Fruit fly (Drosophila melanogaster): Measurements from ENCODE around the gene CG2444.
A peak's percentile ranks its signal among the peaks of the same experiment; 100 is the strongest.

The CG2444 gene

DNA sequence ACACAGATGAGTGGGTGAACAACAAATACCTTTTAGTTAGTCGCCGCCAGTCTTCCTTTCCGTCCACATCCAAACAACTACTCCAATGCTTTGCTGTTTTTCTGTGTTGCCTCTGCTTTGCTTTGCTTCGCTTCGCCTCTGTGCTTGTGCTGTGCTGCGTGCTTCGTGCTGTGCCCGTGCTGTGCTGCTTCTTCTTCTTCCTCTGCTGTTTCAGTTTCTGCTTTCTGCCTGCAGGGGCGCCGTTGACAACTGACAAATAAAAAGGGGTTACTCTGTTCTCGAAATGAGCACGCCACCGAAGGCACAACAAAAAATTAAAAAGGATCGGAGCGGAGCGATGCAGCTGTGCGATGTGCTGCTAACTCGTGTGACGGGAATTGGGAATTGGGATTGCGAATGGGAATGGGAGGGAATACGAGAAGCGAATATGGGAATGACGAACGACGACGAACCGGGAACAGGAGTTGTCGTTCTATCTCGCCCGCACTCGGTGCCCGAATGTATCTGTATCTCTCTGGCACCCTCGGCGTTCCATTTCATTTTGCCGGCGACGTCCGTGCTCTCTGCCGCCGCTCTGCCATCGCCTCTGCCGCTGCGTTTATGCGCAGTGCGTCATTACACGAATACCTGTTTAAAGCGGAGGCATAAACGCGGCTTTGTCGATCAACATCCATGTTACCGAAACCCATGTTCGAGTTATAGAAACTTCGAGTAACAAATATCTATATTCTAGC lies 9.6 kb upstream of the CG2444 start:
- TF ChIP-seq CTCF (optimal IDR thresholded peaks at IDR 0.05) (peak; percentile 48 to 63), CG8478 (optimal IDR thresholded peaks at IDR 0.05) (no peak)

DNA sequence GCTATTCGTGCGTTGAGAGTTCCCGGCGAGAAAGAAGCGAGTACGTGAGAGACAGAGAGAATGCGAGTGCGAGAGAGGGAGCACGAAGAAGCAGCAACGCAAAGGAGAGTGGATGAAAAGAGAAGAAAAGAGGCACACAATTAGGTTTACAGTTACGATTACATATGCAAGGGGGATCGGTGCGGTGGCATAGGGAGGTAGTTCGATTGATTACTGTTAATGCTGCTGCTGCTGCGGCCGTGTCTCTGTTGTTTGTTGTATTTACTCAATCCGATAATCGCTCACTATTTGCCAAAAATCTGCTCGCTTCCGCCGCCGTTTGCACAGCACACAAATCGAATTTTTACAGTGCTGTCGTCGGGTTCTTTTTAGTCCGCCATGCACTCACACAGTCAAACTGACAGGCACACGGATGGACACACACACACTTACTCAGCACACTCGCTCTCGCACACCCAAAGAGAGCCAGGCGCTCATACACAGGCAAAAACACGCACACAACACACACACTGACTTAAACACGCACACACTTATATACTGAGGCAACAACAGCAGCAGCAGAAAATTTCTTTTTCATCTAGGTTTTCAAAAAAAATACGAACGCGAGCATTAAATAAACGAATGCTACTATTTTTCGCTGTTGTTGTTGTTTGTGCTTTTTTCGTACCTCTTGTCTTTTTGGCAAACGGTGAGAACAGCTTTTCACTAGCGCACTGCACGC lies 8.9 kb upstream of the CG2444 start:
- no peak for TF ChIP-seq CTCF (optimal IDR thresholded peaks at IDR 0.05)
- TF ChIP-seq CG8478 (optimal IDR thresholded peaks at IDR 0.05), result no peak

DNA sequence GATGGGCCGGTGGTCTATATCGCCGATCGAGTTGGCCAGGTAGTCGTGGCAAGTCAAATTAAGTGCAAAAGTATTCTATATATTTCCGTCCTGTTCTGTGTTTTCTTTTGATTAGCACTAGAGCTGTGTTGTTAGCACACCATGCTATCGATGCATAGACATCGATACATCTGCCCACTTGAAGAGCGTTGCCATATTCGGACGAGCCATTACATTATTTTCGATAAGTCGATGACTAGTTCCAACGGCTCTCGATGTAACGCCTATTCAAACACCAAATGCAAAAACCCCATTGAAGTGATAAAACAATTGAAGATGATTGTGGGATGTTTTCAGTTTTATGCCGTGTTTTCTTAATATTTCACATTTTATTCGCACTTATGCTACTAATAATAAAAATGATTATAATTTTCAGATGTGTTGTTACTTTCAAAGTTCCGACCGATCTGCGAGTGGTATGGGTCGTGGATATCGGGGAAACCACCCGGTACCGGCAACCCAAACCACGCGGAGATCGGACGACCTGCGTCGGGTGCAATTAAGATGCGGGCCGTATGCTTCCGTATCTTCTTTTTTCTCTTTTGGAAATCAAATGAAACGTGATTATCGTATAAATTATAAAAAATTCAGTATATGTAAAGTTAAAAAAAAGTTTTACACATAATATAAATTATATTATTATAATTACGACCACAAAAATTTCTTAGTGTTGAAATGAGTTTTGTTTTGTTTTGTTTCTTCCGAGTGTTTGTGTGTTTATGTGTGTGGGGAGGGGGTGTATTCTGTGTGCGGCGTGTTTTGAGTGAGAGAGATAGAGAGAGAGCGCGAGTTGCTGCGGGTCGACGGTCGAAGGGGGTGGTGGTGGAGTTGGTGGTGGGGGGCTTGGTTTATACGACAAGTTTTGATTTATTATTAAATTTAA lies 5.0 kb upstream of the CG2444 start, which contains the start of gene FucT6:
FucT6 (minus strand) TSS at position 153 of the 922 bp plus-strand sequence.
- TF ChIP-seq CG8478 (optimal IDR thresholded peaks at IDR 0.05), result no peak
- peak in 1 of 2 experiments; percentile 43 for TF ChIP-seq CTCF (optimal IDR thresholded peaks at IDR 0.05)

DNA sequence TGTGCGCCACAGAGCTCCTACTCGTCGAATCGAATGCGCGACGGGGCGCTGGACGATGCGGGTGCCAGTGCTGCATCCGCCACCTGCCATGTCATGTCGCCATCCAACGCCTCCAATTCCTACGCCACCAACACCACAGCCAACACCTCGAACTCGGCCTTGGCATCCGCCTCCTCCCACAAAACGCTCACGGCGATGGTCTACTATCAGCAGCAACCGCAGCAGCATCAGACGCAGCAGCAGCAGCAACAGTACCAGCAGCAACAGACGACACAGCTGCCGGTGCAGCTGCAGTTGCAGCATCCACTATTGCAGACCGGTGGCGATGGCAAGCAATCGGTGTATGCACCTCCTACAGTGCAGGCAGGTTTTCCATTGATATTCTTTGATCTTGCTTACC lies 4.3 kb downstream of the CG2444 start:
- TF ChIP-seq CG8478 (optimal IDR thresholded peaks at IDR 0.05) (no peak), CTCF (optimal IDR thresholded peaks at IDR 0.05) (no peak)

DNA sequence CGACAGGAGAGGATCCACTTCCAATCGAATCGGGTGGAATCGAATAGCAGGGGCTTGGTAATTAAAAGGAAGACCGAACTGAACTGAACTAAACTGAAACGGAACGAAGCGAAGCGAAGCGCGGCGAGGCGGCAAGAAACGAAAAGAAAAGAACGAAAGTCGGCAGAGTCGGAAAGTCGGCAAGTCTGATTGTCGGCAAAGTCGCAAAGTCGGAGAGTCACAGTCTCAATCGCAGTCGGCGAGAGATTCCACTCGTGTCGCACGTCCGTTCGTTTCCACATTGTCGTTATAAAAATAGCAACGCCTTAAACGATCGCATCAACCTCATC lies 9.3 kb downstream of the CG2444 start:
- no peak for TF ChIP-seq CG8478 (optimal IDR thresholded peaks at IDR 0.05)
- no peak for TF ChIP-seq CTCF (optimal IDR thresholded peaks at IDR 0.05)

DNA sequence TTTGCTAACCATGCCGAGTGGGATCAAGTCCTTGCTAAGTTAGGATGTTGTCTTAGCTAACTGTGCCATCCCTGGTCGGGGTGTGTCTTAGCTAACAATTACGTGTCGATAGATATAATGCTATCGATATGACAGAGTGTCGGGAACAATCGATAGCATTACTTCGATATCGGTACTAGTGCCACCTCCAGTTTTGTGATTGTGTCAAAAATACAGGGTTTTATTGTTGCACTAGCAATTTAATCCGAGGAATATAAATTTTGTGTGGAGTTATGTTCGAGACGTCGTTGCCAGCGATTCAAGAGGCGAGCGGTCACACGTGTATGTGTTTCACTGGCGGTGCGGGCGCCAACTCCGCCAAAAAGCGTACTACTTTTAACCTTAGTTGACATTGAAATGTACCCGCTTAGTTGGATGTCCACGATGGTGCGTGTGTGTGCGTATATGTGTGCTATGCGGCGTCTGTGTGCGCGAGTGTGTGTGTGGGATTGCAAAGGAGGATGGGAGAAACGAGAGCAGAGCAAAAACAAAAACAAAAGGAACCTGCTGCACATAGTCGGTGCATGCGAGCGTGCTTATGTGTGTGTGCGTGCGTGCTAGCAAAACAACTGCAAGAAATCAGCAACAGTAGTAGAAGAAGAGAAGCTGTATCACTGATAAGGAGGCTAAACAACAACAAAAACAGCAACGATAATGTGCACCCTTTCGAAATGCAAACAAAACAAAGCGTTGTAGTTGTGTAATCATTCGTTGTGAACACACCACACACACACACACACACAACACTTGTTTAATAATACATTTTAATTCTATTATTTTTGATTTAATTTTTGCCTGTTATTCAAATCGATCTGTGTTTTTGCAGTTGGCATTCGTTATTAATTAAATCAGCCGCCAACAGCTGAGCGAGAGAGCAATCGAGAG lies 9.9 kb downstream of the CG2444 start, which contains the start of gene PhKgamma:
PhKgamma (plus strand) TSS at position 179 of the 924 bp plus-strand sequence.
- TF ChIP-seq CG8478 (optimal IDR thresholded peaks at IDR 0.05), result no peak
- peak; percentile 64 to 78 for TF ChIP-seq CTCF (optimal IDR thresholded peaks at IDR 0.05)

DNA sequence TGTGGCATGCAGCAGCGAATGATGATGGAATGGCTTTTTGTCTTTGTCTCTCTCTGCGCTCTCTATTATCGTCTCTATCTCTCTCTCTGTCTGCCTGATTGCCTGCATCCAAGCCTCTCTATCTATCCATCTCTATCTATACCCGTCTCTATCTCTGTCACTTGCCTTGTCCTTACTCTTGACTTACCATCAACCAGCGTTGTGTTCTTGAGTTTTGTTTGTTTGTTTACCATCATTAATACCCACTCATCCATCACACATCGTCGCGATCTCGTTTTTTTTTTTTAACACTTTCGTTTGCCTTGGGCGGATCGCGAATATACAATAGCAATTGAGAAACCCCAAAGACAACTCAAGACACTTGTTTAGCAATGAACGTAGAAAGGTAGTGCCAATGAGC lies 15.4 kb downstream of the CG2444 start:
- no peak for TF ChIP-seq CTCF (optimal IDR thresholded peaks at IDR 0.05)
- TF ChIP-seq CG8478 (optimal IDR thresholded peaks at IDR 0.05), result no peak

DNA sequence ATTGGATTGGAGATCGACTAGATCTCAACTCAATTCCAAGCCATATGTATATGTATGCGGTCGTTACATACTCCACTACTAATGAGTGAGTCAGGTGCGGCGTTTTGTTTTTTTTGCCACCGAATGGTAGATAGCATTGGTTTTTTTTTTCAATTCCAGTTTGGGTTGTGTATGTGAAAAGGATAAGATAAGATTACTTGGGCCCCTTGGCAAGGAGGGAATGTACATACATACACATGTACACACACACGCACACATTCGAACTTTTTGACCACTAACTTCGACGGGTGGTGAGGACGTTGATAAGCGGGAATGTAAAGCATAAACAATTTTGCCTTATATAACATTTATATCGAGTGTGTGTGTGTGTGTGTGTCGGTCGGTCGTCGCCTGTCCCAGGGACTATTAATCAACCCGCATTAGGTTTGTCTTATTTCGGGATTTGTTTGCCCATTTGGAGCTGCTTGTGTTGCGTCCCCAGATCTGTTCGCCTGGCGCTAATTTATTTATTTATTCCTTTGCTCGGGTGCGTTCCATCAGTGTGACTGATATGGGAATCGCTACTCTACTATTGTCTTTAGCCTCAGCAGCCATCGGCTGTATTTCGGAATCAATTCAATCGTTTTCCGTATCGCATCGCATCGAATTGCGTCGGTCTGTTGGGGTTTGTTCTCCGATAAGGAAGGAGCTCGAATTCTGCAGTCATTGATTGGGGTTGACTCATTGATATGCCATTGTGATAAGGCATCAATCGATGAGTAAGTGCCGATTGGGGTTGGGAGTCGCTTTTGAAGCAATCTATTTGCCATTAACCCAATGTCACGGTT lies 17.2 kb downstream of the CG2444 start:
- no peak for TF ChIP-seq CTCF (optimal IDR thresholded peaks at IDR 0.05)
- TF ChIP-seq CG8478 (optimal IDR thresholded peaks at IDR 0.05), result no peak

DNA sequence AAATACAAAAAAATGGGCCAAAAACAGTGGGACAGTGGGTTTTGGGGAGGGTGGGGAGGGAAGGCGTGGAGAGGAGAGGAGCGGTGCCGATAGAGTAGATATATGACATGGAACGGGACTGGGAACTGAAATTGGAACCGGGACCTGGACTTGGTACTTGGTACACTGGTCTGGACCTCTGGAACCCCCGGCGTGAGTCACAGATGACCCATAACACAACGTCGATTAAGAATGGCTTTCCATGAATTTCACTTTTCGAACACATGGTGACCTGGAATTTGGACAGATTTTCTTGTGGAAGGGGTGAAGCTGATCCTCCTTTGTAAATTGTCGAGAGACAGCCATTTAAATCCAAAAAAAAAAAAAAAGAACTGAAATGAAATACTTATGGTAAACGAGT lies 18.4 kb downstream of the CG2444 start:
- TF ChIP-seq CG8478 (optimal IDR thresholded peaks at IDR 0.05) (no peak), CTCF (optimal IDR thresholded peaks at IDR 0.05) (no peak)

DNA sequence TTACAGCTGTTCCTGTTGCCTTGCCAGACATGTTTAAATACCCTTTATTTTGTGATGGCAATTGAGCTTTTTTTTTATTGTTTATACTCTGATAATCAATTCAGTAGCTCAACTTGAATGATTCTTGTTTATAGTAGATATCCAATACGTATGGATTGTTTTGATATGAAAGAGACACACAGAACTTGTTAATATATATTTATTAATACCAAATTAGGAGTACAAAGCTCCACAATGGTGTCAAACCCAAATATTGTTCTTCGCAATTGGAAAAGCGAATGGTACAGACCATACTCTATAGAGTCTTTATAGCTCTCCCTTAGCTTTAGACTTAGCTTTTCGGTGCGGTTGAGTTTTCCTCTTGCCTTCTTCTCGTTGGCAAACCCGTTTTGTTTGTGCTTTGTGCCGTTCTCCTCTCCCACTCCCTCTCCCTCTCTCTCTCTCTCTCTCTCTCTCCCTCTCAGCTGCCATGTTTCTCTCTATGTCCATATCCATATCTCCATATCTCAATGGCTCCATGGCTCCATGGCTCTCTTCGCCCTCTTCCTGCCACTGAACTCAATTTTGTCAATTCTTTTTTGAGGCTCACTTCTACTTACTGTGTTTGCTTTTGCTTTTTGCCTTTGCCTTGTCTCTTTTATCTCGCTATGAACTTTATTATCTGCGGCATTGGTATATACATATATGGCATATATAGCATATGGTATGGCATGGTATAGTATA lies 19.0 kb downstream of the CG2444 start:
- TF ChIP-seq CTCF (optimal IDR thresholded peaks at IDR 0.05), result no peak
- no peak for TF ChIP-seq CG8478 (optimal IDR thresholded peaks at IDR 0.05)

DNA sequence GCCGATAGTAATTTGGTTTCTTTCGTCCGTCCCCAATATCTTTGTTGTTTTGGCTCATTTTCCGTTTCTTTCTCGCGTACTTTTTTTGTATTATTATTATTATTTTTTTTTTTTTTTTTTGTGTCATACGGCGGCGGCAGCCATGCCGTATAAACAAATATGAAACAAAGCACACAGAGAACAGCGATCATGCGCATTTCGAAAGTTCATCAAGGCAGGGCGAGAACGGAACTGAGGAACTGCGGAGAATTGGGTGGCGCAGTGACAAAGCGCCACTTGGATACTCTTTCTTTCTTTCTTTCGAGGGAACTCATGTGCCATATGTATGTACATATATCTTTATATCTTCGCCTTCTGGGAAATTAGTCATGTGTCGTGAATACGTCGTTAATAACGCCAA lies 20.6 kb downstream of the CG2444 start:
- TF ChIP-seq CG8478 (optimal IDR thresholded peaks at IDR 0.05) (no peak), CTCF (optimal IDR thresholded peaks at IDR 0.05) (no peak)

DNA sequence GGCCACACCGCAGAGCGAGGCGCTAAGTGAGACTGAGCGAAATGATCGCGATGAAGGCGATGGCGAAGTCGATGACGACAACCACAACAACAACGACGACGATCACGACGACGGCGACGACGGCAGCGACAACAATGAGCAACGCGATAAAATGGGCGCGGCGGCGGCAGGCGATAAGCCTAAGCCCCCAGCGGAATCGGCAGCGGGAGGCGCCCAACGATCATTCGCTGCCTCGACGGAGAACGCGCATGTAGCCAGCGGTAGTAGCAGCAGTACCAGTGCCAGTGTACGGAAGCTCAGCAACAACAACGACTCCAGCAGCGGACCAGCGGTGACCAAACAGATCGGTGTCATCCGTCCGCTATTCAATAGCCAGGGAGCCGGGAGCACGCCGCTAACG lies 21.6 kb downstream of the CG2444 start:
- TF ChIP-seq CTCF (optimal IDR thresholded peaks at IDR 0.05), result no peak
- TF ChIP-seq CG8478 (optimal IDR thresholded peaks at IDR 0.05), result no peak
